Fruit fly (Drosophila melanogaster) whole organism, embryonic: Measurements from ENCODE around the gene CG8851.

Experiments
- Bgb ChIP-seq: fragments of 200-800 bp; sonication (Bioruptor generic); IDR thresholded peaks from 2 replicates; pipeline ENCODE4 v1.3.6; 2022; ENCODE audit warnings: missing biosample characterization, missing genetic modification characterization; ENCODE audit not compliant: partially characterized antibody
- CG10267 ChIP-seq: fragments of 200-800 bp; sonication (Bioruptor generic); optimal IDR thresholded peaks from 2 replicates; lab custom pipeline; 2018; ENCODE audit warnings: missing biosample characterization, mild to moderate bottlenecking, missing genetic modification characterization, moderate library complexity
- CG10959 ChIP-seq: fragments of 200-800 bp; sonication (Bioruptor generic); IDR thresholded peaks from 2 replicates; pipeline ENCODE4 v1.3.6; 2022; ENCODE audit warnings: missing biosample characterization, missing genetic modification characterization
- CG11093 ChIP-seq: fragments of 200-800 bp; sonication (Bioruptor generic); IDR thresholded peaks from 3 replicates; pipeline ENCODE4 v1.3.6; 2022; ENCODE audit warnings: missing biosample characterization, missing genetic modification characterization
- CG13123 ChIP-seq: fragments of 200-800 bp; sonication (Bioruptor generic); optimal IDR thresholded peaks from 2 replicates; lab custom pipeline; 2016; ENCODE audit warnings: missing biosample characterization, missing genetic modification characterization
- CG14667 ChIP-seq: fragments of 200-800 bp; sonication (Bioruptor generic); IDR thresholded peaks from 2 replicates; pipeline ENCODE4 v1.3.6; 2022; ENCODE audit warnings: missing biosample characterization, missing genetic modification characterization
- CG17186 ChIP-seq: fragments of 200-800 bp; sonication (Bioruptor generic); optimal IDR thresholded peaks from 3 replicates; lab custom pipeline; 2017; ENCODE audit warnings: missing biosample characterization, missing genetic modification reagents, missing genetic modification characterization
- CG17328 ChIP-seq: fragments of 200-800 bp; sonication (Bioruptor generic); IDR thresholded peaks from 2 replicates; pipeline ENCODE4 v1.3.6; 2022; ENCODE audit warnings: missing biosample characterization, missing genetic modification characterization
- CG2199 ChIP-seq: fragments of 200-800 bp; sonication (Bioruptor generic); IDR thresholded peaks from 3 replicates; pipeline ENCODE4 v1.3.6; 2022; ENCODE audit warnings: missing biosample characterization, missing genetic modification characterization
- CG30403 ChIP-seq: fragments of 200-800 bp; sonication (Bioruptor generic); optimal IDR thresholded peaks from 3 replicates; lab custom pipeline; 2016; ENCODE audit warnings: missing biosample characterization, missing genetic modification characterization
- CG30431 ChIP-seq: fragments of 200-800 bp; sonication (Bioruptor generic); optimal IDR thresholded peaks from 2 replicates; lab custom pipeline; 2017; ENCODE audit warnings: missing biosample characterization, missing genetic modification characterization
- CG3065 ChIP-seq: fragments of 200-800 bp; sonication (Bioruptor generic); optimal IDR thresholded peaks from 2 replicates; lab custom pipeline; 2016; ENCODE audit warnings: missing biosample characterization, missing genetic modification characterization
- CG32767 ChIP-seq: fragments of 200-800 bp; sonication (Bioruptor generic); IDR thresholded peaks from 2 replicates; pipeline ENCODE4 v1.3.6; 2022; ENCODE audit warnings: missing biosample characterization, missing genetic modification characterization
- CG34224 ChIP-seq: fragments of 200-800 bp; sonication (Bioruptor generic); IDR thresholded peaks from 3 replicates; pipeline ENCODE4 v1.3.6; 2022; ENCODE audit warnings: missing biosample characterization, missing genetic modification characterization; ENCODE audit not compliant: partially characterized antibody
- CG42726 ChIP-seq: fragments of 200-800 bp; sonication (Bioruptor generic); IDR thresholded peaks from 2 replicates; pipeline ENCODE4 v1.3.6; 2022; ENCODE audit warnings: missing biosample characterization, missing genetic modification characterization; ENCODE audit not compliant: partially characterized antibody
- CG4282 ChIP-seq: fragments of 200-800 bp; sonication (Bioruptor generic); optimal IDR thresholded peaks from 2 replicates; lab custom pipeline; 2016; ENCODE audit warnings: missing biosample characterization, missing genetic modification characterization
- CG7963 ChIP-seq: fragments of 200-800 bp; sonication (Bioruptor generic); IDR thresholded peaks from 3 replicates; pipeline ENCODE4 v1.3.6; 2022; ENCODE audit warnings: missing biosample characterization, missing genetic modification characterization; ENCODE audit not compliant: partially characterized antibody
- Dek ChIP-seq: fragments of 200-800 bp; sonication (Bioruptor generic); optimal IDR thresholded peaks from 3 replicates; lab custom pipeline; 2019; ENCODE audit warnings: missing biosample characterization, mild to moderate bottlenecking, missing genetic modification characterization, moderate library complexity
- Ets97D ChIP-seq: fragments of 200-800 bp; sonication (Bioruptor generic); optimal IDR thresholded peaks from 3 replicates; lab custom pipeline; 2016; ENCODE audit warnings: missing biosample characterization, missing genetic modification characterization
- Gsc ChIP-seq: fragments of 200-800 bp; sonication (Bioruptor generic); IDR thresholded peaks from 2 replicates; pipeline ENCODE4 v1.3.6; 2022; ENCODE audit warnings: missing biosample characterization, missing genetic modification characterization
- H2.0 ChIP-seq: fragments of 200-800 bp; sonication (Bioruptor generic); IDR thresholded peaks from 2 replicates; pipeline ENCODE4 v1.3.6; 2022; ENCODE audit warnings: missing biosample characterization, missing genetic modification characterization
- HLH4C ChIP-seq: fragments of 200-800 bp; sonication (Bioruptor generic); IDR thresholded peaks from 3 replicates; pipeline ENCODE4 v1.3.6; 2022; ENCODE audit warnings: missing biosample characterization, missing genetic modification characterization; ENCODE audit not compliant: partially characterized antibody
- Jarid2 ChIP-seq: fragments of 200-800 bp; sonication (Bioruptor generic); optimal IDR thresholded peaks from 3 replicates; lab custom pipeline; 2017; ENCODE audit warnings: mild to moderate bottlenecking, missing biosample characterization, missing genetic modification reagents, missing genetic modification characterization
- Neu2 ChIP-seq: fragments of 200-800 bp; sonication (Bioruptor generic); optimal IDR thresholded peaks from 3 replicates; lab custom pipeline; 2016; ENCODE audit warnings: missing biosample characterization, missing genetic modification characterization, borderline replicate concordance
- ab ChIP-seq: fragments of 200-800 bp; sonication (Bioruptor generic); optimal IDR thresholded peaks from 2 replicates; lab custom pipeline; 2016; ENCODE audit warnings: missing biosample characterization, missing genetic modification characterization
- ash1 ChIP-seq: fragments of 200-800 bp; sonication (Bioruptor generic); optimal IDR thresholded peaks from 2 replicates; lab custom pipeline; 2018; ENCODE audit warnings: missing biosample characterization, mild to moderate bottlenecking, missing genetic modification characterization
- br ChIP-seq: fragments of >200 bp; optimal IDR thresholded peaks from 2 replicates; lab custom pipeline; 2017
- caup ChIP-seq: fragments of 200-800 bp; sonication (Bioruptor generic); optimal IDR thresholded peaks from 3 replicates; lab custom pipeline; 2017; ENCODE audit warnings: missing biosample characterization, mild to moderate bottlenecking, missing genetic modification characterization, moderate library complexity; ENCODE audit not compliant: severe bottlenecking
- chm ChIP-seq: fragments of 200-800 bp; sonication (Bioruptor generic); IDR thresholded peaks from 2 replicates; pipeline ENCODE4 v1.3.6; 2022; ENCODE audit warnings: missing biosample characterization, missing genetic modification characterization
- ci ChIP-seq: fragments of 200-800 bp; sonication (Bioruptor generic); IDR thresholded peaks from 3 replicates; pipeline ENCODE4 v1.3.6; 2022; ENCODE audit warnings: missing biosample characterization, missing genetic modification characterization
- corto ChIP-seq: fragments of 200-800 bp; sonication (Bioruptor generic); optimal IDR thresholded peaks from 2 replicates; lab custom pipeline; 2016; ENCODE audit warnings: missing biosample characterization, mild to moderate bottlenecking, missing genetic modification characterization, moderate library complexity
- dan ChIP-seq: fragments of 200-800 bp; sonication (Bioruptor generic); IDR thresholded peaks from 2 replicates; pipeline ENCODE4 v1.3.6; 2022; ENCODE audit warnings: missing biosample characterization, missing genetic modification characterization
- dati ChIP-seq: fragments of 200-800 bp; sonication (Bioruptor generic); IDR thresholded peaks from 2 replicates; pipeline ENCODE4 v1.3.6; 2022; ENCODE audit warnings: missing biosample characterization, missing genetic modification characterization
- dimm ChIP-seq: fragments of 200-800 bp; sonication (Bioruptor generic); IDR thresholded peaks from 2 replicates; pipeline ENCODE4 v1.3.6; 2022; ENCODE audit warnings: missing biosample characterization, missing genetic modification characterization
- dysf ChIP-seq: fragments of 200-800 bp; sonication (Bioruptor generic); IDR thresholded peaks from 3 replicates; pipeline ENCODE4 v1.3.6; 2022; ENCODE audit warnings: missing biosample characterization, missing genetic modification characterization
- emc ChIP-seq: fragments of 200-800 bp; sonication (Bioruptor generic); optimal IDR thresholded peaks from 2 replicates; lab custom pipeline; 2016; ENCODE audit warnings: missing biosample characterization, missing genetic modification characterization
- ewg ChIP-seq: fragments of 200-800 bp; sonication (Bioruptor generic); optimal IDR thresholded peaks from 3 replicates; lab custom pipeline; 2017; ENCODE audit warnings: mild to moderate bottlenecking, missing biosample characterization, missing genetic modification reagents, missing genetic modification characterization
- gem ChIP-seq: fragments of 200-800 bp; sonication (Bioruptor generic); optimal IDR thresholded peaks from 2 replicates; lab custom pipeline; 2019; ENCODE audit warnings: missing biosample characterization, mild to moderate bottlenecking, missing genetic modification characterization, moderate library complexity
- grau ChIP-seq: fragments of 200-800 bp; optimal IDR thresholded peaks from 3 replicates; lab custom pipeline; 2019; ENCODE audit warnings: missing biosample characterization, mild to moderate bottlenecking, missing genetic modification characterization, moderate library complexity
- gt ChIP-seq: fragments of 200-800 bp; sonication (Bioruptor generic); IDR thresholded peaks from 2 replicates; pipeline ENCODE4 v1.3.6; 2022; ENCODE audit warnings: missing biosample characterization, missing genetic modification characterization
- odd ChIP-seq: fragments of 200-800 bp; sonication (Bioruptor generic); optimal IDR thresholded peaks from 2 replicates; lab custom pipeline; 2017; ENCODE audit warnings: missing biosample characterization, mild to moderate bottlenecking, missing genetic modification characterization
- pan ChIP-seq, 4 experiments: fragments of >200 bp in 3 of 4; fragments of 200-800 bp in 1 of 4; sonication (Bioruptor generic) in 1 of 4; optimal IDR thresholded peaks in 3 of 4; IDR thresholded peaks in 1 of 4; 2 replicates each; pipeline versions ENCODE4 v1.3.6 to Lab custom; 2017 to 2022; ENCODE audit warnings: missing biosample characterization in 2 of 4, missing genetic modification characterization in 2 of 4, mixed read lengths in 1 of 4
- phol ChIP-seq: fragments of 200-800 bp; sonication (Bioruptor generic); optimal IDR thresholded peaks from 3 replicates; lab custom pipeline; 2018; ENCODE audit warnings: missing biosample characterization, mild to moderate bottlenecking, missing genetic modification characterization, moderate library complexity
- psq ChIP-seq: fragments of 200-800 bp; sonication (Bioruptor generic); optimal IDR thresholded peaks from 2 replicates; lab custom pipeline; 2017; ENCODE audit warnings: missing biosample characterization, missing genetic modification characterization
- rib ChIP-seq: fragments of 200-800 bp; sonication (Bioruptor generic); IDR thresholded peaks from 2 replicates; pipeline ENCODE4 v1.3.6; 2022; ENCODE audit warnings: missing biosample characterization, missing genetic modification characterization
- salm ChIP-seq: fragments of 200-800 bp; sonication (Bioruptor generic); optimal IDR thresholded peaks from 2 replicates; lab custom pipeline; 2018; ENCODE audit warnings: missing biosample characterization, mild to moderate bottlenecking, missing genetic modification characterization
- sens-2 ChIP-seq: fragments of 200-800 bp; sonication (Bioruptor generic); IDR thresholded peaks from 2 replicates; pipeline ENCODE4 v1.3.6; 2022; ENCODE audit warnings: missing biosample characterization, missing genetic modification characterization
- twi ChIP-seq: fragments of 200-800 bp; optimal IDR thresholded peaks from 2 replicates; lab custom pipeline; 2019; ENCODE audit warnings: missing biosample characterization, mild to moderate bottlenecking, missing genetic modification characterization, moderate library complexity
- yki ChIP-seq: fragments of >200 bp; optimal IDR thresholded peaks from 3 replicates; lab custom pipeline; 2018
- zen ChIP-seq: fragments of 200-800 bp; sonication (Bioruptor generic); optimal IDR thresholded peaks from 3 replicates; lab custom pipeline; 2018; ENCODE audit warnings: missing biosample characterization, mild to moderate bottlenecking, missing genetic modification characterization, moderate library complexity

CG8851 gene

DNA sequence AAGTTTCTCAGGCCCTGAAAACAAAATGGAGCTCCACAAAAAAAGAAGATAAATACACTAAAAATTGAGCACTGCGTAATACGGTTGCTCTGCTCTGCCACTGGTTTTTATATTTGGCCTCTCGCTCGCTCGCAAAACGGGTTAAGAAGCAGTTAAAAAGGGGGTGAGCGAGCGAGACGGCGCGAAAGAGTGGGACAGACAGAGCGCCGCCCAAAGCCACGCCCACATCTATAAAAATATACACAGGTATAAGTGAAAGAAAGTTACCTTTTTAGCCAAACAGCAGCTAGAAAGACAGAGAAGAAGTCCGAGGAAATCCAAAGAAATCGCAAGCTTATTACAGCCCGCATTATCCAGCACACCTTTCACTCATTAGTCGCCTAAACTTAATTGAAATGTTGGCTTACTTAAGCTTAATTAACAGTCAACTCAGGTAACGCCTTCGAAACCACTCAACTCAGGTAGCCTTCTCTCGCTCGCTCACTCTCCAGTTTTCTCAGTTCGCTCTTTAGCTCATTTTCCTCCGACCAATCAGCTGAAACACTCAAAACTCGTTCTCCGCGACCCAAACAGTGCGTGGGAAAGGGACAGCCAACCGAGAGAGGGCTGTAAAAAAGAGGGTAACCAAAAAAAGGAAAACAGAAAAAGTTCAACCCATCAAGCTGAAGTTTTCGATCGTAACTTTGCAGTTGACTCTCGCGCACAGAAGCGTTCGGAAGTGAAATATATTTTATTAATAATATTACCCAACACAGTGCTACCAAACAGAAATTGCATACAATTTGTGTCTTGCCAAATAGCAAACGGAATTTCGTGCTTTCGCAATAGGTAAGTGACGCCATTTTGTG, 19.3 kb downstream of the CG8851 start, which contains the start of gene drm (continued):
- TF ChIP-seq corto (GFP tag; lab: Kevin White, UChicago) (no peak), sens-2 (GFP tag; lab: Robert Waterston, UW) (no peak), CG34224 (0 out of 3 replicates have a peak, but pooled peaks have one; percentile 19), CG4282 (GFP tag; lab: Kevin White, UChicago) (no peak), CG32767 (GFP tag; lab: Robert Waterston, UW) (0 out of 2 replicates have a peak, but pooled peaks have one; percentile 16), dan (GFP tag; lab: Robert Waterston, UW) (no peak), CG10959 (no peak), gt (GFP tag; lab: Robert Waterston, UW) (no peak), CG3065 (GFP tag; lab: Kevin White, UChicago) (no peak), ash1 (GFP tag; lab: Kevin White, UChicago) (no peak), Neu2 (GFP tag; lab: Kevin White, UChicago) (no peak), CG7963 (no peak), Ets97D (GFP tag; lab: Kevin White, UChicago) (no peak), pan (optimal IDR thresholded peaks at IDR 0.05; lab: Kevin White, UChicago) (no peak), pan (GFP tag; optimal IDR thresholded peaks at IDR 0.05 in 1 of 2, IDR thresholded peaks at IDR 0.05 in 1 of 2) (no peak), CG42726 (no peak), CG17186 (GFP tag; lab: Kevin White, UChicago) (no peak), phol (no peak), CG30403 (GFP tag; lab: Kevin White, UChicago) (no peak), grau (no peak), CG14667 (no peak), Bgb (GFP tag; lab: Robert Waterston, UW) (no peak), CG17328 (GFP tag; lab: Robert Waterston, UW) (no peak), CG13123 (no peak), gem (no peak), emc (no peak), caup (GFP tag; lab: Kevin White, UChicago) (no peak), CG10267 (tag; lab: Kevin White, UChicago) (no peak), br (lab: Kevin White, UChicago) (no peak), Gsc (GFP tag; lab: Robert Waterston, UW) (no peak), psq (GFP tag; lab: Kevin White, UChicago) (no peak), dati (GFP tag; lab: Robert Waterston, UW) (no peak), HLH4C (GFP tag; lab: Robert Waterston, UW) (0 out of 3 replicates have a peak, but pooled peaks have one; percentile 32), CG2199 (no peak), CG30431 (GFP tag; lab: Kevin White, UChicago) (no peak), CG11093 (GFP tag; lab: Robert Waterston, UW) (no peak), yki (lab: Kevin White, UChicago) (peak; percentile 24), chm (GFP tag; lab: Robert Waterston, UW) (no peak), rib (no peak), ab (GFP tag; lab: Kevin White, UChicago) (no peak), salm (tag; lab: Kevin White, UChicago) (no peak), dimm (no peak), odd (GFP tag; lab: Kevin White, UChicago) (no peak), H2.0 (GFP tag; lab: Robert Waterston, UW) (no peak), zen (tag; lab: Kevin White, UChicago) (no peak), ewg (no peak), twi (tag; lab: Kevin White, UChicago) (no peak), Dek (tag; lab: Kevin White, UChicago) (no peak), ci (GFP tag; lab: Robert Waterston, UW) (no peak), Jarid2 (peak; percentile 53), dysf (GFP tag; lab: Robert Waterston, UW) (no peak)
